Fruit fly (Drosophila melanogaster) whole organism, prepupa: ENCODE data around the gene Saf6.

Experiments
- Blimp-1 ChIP-seq: fragments of 200-800 bp; sonication (Bioruptor generic); optimal IDR thresholded peaks from 3 replicates; lab custom pipeline; 2017; ENCODE audit warnings: missing biosample characterization, missing genetic modification characterization, mild to moderate bottlenecking, moderate library complexity, missing genetic modification reagents
- CG11762 ChIP-seq: fragments of 200-800 bp; sonication (Bioruptor generic); optimal IDR thresholded peaks from 3 replicates; lab custom pipeline; 2016; ENCODE audit warnings: missing biosample characterization, missing genetic modification characterization; ENCODE audit not compliant: insufficient read depth
- CG11902 ChIP-seq: fragments of 200-800 bp; sonication (Bioruptor generic); optimal IDR thresholded peaks from 3 replicates; lab custom pipeline; 2016; ENCODE audit warnings: missing biosample characterization, missing genetic modification characterization
- CG15336 ChIP-seq: fragments of 200-800 bp; sonication (Bioruptor generic); IDR thresholded peaks from 2 replicates; pipeline ENCODE4 v1.3.6; 2022; ENCODE audit warnings: missing biosample characterization, missing genetic modification characterization
- CG16779 ChIP-seq: fragments of 200-800 bp; sonication (Bioruptor generic); optimal IDR thresholded peaks from 3 replicates; lab custom pipeline; 2017; ENCODE audit warnings: missing biosample characterization, mild to moderate bottlenecking, missing genetic modification characterization
- CG3919 ChIP-seq: fragments of 200-800 bp; sonication (Bioruptor generic); optimal IDR thresholded peaks from 3 replicates; lab custom pipeline; 2016; ENCODE audit warnings: missing biosample characterization, missing genetic modification characterization
- CG6276 ChIP-seq: fragments of 200-800 bp; sonication (Bioruptor generic); optimal IDR thresholded peaks from 2 replicates; lab custom pipeline; 2017; ENCODE audit warnings: missing biosample characterization, mild to moderate bottlenecking, missing genetic modification characterization
- CG6792 ChIP-seq: fragments of 200-800 bp; sonication (Bioruptor generic); optimal IDR thresholded peaks from 3 replicates; lab custom pipeline; 2016; ENCODE audit warnings: missing biosample characterization, missing genetic modification characterization
- CG6854 ChIP-seq: fragments of 200-800 bp; sonication (Bioruptor generic); optimal IDR thresholded peaks from 2 replicates; lab custom pipeline; 2017; ENCODE audit warnings: missing biosample characterization, mild to moderate bottlenecking, missing genetic modification characterization
- CG8632 ChIP-seq: fragments of 200-800 bp; sonication (Bioruptor generic); optimal IDR thresholded peaks from 3 replicates; lab custom pipeline; 2016; ENCODE audit warnings: missing biosample characterization, missing genetic modification characterization
- Eip78C ChIP-seq: fragments of 200-800 bp; sonication (Bioruptor generic); peaks from one replicate; lab custom pipeline; 2016; ENCODE audit warnings: missing biosample characterization, missing genetic modification characterization
- Eip93F ChIP-seq: fragments of 200-800 bp; sonication (Bioruptor generic); optimal IDR thresholded peaks from 2 replicates; lab custom pipeline; 2016; ENCODE audit warnings: missing biosample characterization, mild to moderate bottlenecking, missing genetic modification characterization
- Ets21C ChIP-seq: fragments of 200-800 bp; sonication (Bioruptor generic); optimal IDR thresholded peaks from 3 replicates; lab custom pipeline; 2016; ENCODE audit warnings: missing biosample characterization, missing genetic modification characterization
- Gug ChIP-seq: fragments of 200-800 bp; sonication (Bioruptor generic); IDR thresholded peaks from 2 replicates; pipeline ENCODE4 v1.3.6; 2022; ENCODE audit warnings: missing biosample characterization, missing genetic modification characterization
- Hr38 ChIP-seq: sonication (Bioruptor generic); optimal IDR thresholded peaks from 2 replicates; lab custom pipeline; 2016; ENCODE audit warnings: missing biosample characterization, missing genetic modification characterization
- Hr4 ChIP-seq: fragments of 200-800 bp; sonication (Bioruptor generic); optimal IDR thresholded peaks from 3 replicates; lab custom pipeline; 2016; ENCODE audit warnings: missing biosample characterization, missing genetic modification characterization
- Met ChIP-seq: fragments of 200-800 bp; sonication (Bioruptor generic); optimal IDR thresholded peaks from 3 replicates; lab custom pipeline; 2016; ENCODE audit warnings: missing biosample characterization, missing genetic modification characterization
- Smox ChIP-seq: fragments of 200-800 bp; sonication (Bioruptor generic); optimal IDR thresholded peaks from 3 replicates; lab custom pipeline; 2016; ENCODE audit warnings: missing biosample characterization, missing genetic modification characterization
- Sox15 ChIP-seq: fragments of 200-800 bp; sonication (Bioruptor generic); optimal IDR thresholded peaks from 3 replicates; lab custom pipeline; 2016; ENCODE audit warnings: missing biosample characterization, missing genetic modification characterization
- achi ChIP-seq: fragments of 200-800 bp; sonication (Bioruptor generic); optimal IDR thresholded peaks from 3 replicates; lab custom pipeline; 2016; ENCODE audit warnings: missing biosample characterization, missing genetic modification characterization
- acj6 ChIP-seq: fragments of 200-800 bp; sonication (Bioruptor generic); optimal IDR thresholded peaks from 3 replicates; lab custom pipeline; 2016; ENCODE audit warnings: missing biosample characterization, missing genetic modification characterization
- dac ChIP-seq: fragments of 200-800 bp; sonication (Bioruptor generic); optimal IDR thresholded peaks from 2 replicates; lab custom pipeline; 2017; ENCODE audit warnings: missing biosample characterization, mild to moderate bottlenecking, missing genetic modification characterization
- dsx ChIP-seq: fragments of 200-800 bp; optimal IDR thresholded peaks from 3 replicates; lab custom pipeline; 2019; ENCODE audit warnings: missing biosample characterization, mild to moderate bottlenecking, missing genetic modification characterization, moderate library complexity; ENCODE audit not compliant: poor library complexity, severe bottlenecking
- eg ChIP-seq: fragments of 200-800 bp; sonication (Bioruptor generic); IDR thresholded peaks from 3 replicates; pipeline ENCODE4 v1.3.6; 2022; ENCODE audit warnings: missing biosample characterization, missing genetic modification characterization
- esn ChIP-seq: fragments of 200-800 bp; sonication (Bioruptor generic); optimal IDR thresholded peaks from 2 replicates; lab custom pipeline; 2016; ENCODE audit warnings: missing biosample characterization, mild to moderate bottlenecking, missing genetic modification characterization, moderate library complexity
- fd59A ChIP-seq: fragments of 200-800 bp; sonication (Bioruptor generic); optimal IDR thresholded peaks from 2 replicates; lab custom pipeline; 2017; ENCODE audit warnings: missing biosample characterization, mild to moderate bottlenecking, missing genetic modification characterization, missing genetic modification reagents
- fd85E ChIP-seq: fragments of 200-800 bp; sonication (Bioruptor generic); optimal IDR thresholded peaks from 3 replicates; lab custom pipeline; 2016; ENCODE audit warnings: missing biosample characterization, missing genetic modification characterization
- fkh ChIP-seq: fragments of 200-800 bp; sonication (Bioruptor generic); optimal IDR thresholded peaks from 3 replicates; lab custom pipeline; 2017; ENCODE audit warnings: missing biosample characterization, mild to moderate bottlenecking, missing genetic modification characterization, moderate library complexity
- pdm3 ChIP-seq: fragments of 200-800 bp; sonication (Bioruptor generic); optimal IDR thresholded peaks from 3 replicates; lab custom pipeline; 2016; ENCODE audit warnings: missing biosample characterization, missing genetic modification characterization
- spab ChIP-seq: fragments of 200-800 bp; sonication (Bioruptor generic); optimal IDR thresholded peaks from 2 replicates; lab custom pipeline; 2017; ENCODE audit warnings: missing biosample characterization, mild to moderate bottlenecking, missing genetic modification characterization, missing genetic modification reagents
- ss ChIP-seq, 2 experiments: fragments of 200-800 bp; sonication (Bioruptor generic); optimal IDR thresholded peaks; 2 replicates in 1 of 2; 3 replicates in 1 of 2; lab custom pipeline; 2017 to 2018; ENCODE audit warnings: mild to moderate bottlenecking in 2 of 2, missing biosample characterization in 2 of 2, missing genetic modification characterization in 2 of 2, moderate library complexity in 1 of 2
- svp ChIP-seq: fragments of 200-800 bp; sonication (Bioruptor generic); peaks from one replicate; lab custom pipeline; 2016; ENCODE audit warnings: missing biosample characterization, missing genetic modification characterization
- topi ChIP-seq: fragments of 200-800 bp; sonication (Bioruptor generic); optimal IDR thresholded peaks from 3 replicates; lab custom pipeline; 2016; ENCODE audit warnings: missing biosample characterization, missing genetic modification characterization

Saf6 gene

DNA sequence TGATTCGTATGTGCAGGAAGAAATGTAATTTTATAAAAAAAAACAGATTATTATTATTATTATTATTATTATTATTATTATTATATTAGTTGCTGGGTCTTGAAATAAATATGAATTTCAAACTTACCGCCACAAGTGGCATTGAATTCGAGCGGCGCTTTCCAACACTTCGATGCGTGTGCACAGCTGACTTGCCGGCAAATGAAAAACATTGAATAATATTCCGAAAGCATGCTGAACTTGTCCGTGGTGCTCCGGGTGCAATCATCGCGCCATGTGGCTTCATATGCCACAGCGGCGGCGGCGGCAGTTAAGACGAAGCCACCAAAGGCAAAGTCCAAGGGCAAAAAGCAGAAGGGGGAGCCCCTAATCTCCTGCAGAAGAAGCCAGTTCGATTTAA, 4.3 kb downstream of the Saf6 start, which contains the start of gene Dbp21E2:
Gene Dbp21E2 (plus strand): TSS at position 180 of the 400 bp plus-strand sequence.
- no peak for TF ChIP-seq svp (GFP tag; lab: Kevin White, UChicago)
- no peak for TF ChIP-seq CG8632 (GFP tag; lab: Kevin White, UChicago)
- TF ChIP-seq fkh, result no peak
- no peak for TF ChIP-seq achi
- TF ChIP-seq Eip78C (GFP tag; lab: Kevin White, UChicago), result no peak
- TF ChIP-seq dac (GFP tag; lab: Kevin White, UChicago), result no peak
- TF ChIP-seq Smox, result no peak
- no peak for TF ChIP-seq Ets21C
- TF ChIP-seq spab (GFP tag; lab: Kevin White, UChicago), result no peak
- TF ChIP-seq esn (GFP tag; lab: Kevin White, UChicago), result no peak
- TF ChIP-seq Gug (GFP tag; lab: Robert Waterston, UW), result no peak
- no peak for TF ChIP-seq Eip93F (GFP tag; lab: Kevin White, UChicago)
- no peak for TF ChIP-seq acj6 (GFP tag; lab: Kevin White, UChicago)
- no peak for TF ChIP-seq CG11762

DNA sequence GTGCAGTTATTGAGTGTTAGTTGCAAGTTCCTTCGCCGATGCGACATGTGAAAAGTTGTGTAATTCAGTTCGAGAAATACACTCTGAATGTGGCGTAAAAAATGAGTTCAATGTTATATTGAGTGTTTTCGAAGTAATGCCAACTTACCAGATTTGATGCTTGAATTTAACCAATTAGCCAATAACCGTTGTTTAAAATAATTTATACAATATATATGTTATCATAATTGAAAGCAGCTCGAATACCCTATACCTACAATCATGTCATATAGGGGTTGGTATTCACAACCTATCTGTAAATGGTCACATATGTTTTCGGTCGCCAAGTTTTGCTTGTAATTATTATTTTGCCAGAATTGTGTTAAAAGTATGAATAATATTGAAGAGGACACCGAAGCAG, 5.5 kb downstream of the Saf6 start, which contains the start of gene Nnf1b:
Gene Nnf1b (plus strand): TSS at position 301 of the 400 bp plus-strand sequence.
- TF ChIP-seq achi (no peak), pdm3 (no peak), Ets21C (no peak)

DNA sequence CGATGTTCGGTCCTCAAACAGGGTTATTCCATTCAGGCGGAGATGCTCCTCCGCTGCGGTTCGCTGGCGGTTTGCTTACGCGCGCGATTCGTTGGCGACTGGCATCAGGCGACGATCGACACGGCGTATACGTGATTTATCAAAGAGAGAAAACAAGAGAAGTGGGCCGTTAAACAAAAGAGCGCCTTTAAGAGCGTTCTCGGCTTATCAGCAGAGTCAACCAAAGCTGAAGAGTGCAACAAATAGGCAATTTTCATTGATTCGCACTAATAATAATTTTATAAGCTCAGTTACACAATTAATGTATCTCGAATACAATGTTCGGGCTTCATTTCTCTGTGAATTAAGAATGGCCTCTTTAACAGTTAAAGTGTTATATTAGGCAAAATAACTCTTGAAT, 25.1 kb downstream of the Saf6 start, which contains the start of gene Pkg21D:
Gene Pkg21D (minus strand): TSS at position 101 of the 400 bp plus-strand sequence.
- TF ChIP-seq Met (GFP tag; lab: Kevin White, UChicago), result no peak
- TF ChIP-seq fd85E (GFP tag; lab: Kevin White, UChicago), result no peak
- TF ChIP-seq Hr4 (GFP tag; lab: Kevin White, UChicago), result no peak
- no peak for TF ChIP-seq esn (GFP tag; lab: Kevin White, UChicago)
- no peak for TF ChIP-seq dsx (GFP tag; lab: Kevin White, UChicago)
- no peak for TF ChIP-seq ss (GFP tag; optimal IDR thresholded peaks at IDR 0.05; lab: Kevin White, UChicago)
- no peak for TF ChIP-seq Sox15 (GFP tag; lab: Kevin White, UChicago)
- TF ChIP-seq CG11902, result no peak

DNA sequence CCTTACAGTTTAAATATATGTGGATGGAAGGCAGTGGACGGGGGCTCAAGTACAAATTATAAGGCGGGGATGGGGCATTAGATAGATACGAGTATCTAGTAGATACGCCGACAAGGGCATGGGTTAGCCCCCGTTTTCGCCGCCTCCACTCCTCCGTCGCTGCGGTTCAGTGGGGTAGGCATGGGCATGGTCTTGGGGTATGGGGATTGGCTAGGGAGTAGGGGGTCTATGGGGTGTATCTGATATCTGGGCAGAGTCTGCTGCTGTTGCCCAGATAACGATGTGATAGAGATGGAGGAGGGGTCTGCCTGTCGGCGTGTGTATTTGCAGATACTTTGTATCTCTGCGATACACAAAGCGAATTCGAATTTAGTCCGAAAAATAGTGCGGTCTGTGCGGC, 25.8 kb downstream of the Saf6 start:
- TF ChIP-seq svp (GFP tag; lab: Kevin White, UChicago), result peak; percentile 39
- no peak for TF ChIP-seq fd59A
- no peak for TF ChIP-seq CG16779
- no peak for TF ChIP-seq Sox15 (GFP tag; lab: Kevin White, UChicago)
- no peak for TF ChIP-seq Blimp-1 (GFP tag; lab: Kevin White, UChicago)
- peak; percentile 53 for TF ChIP-seq fkh

DNA sequence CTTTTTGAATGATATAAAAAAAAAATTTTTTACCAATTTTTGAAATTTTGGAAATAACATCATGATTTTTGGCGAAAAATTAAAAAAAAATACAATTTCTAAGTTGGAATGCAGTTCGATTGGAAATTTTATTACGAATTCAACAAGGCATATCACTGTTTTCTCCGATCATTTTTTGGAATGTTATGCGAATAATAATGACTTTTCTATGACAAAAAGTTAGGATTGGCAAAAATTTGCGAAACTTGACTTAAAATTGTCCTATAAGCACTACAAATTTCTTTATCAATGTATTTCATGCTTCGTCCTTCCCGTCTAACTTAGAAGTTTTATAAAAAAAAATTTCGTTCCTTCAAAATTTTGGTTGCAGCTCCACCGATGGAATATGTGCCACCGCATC, 31.7 kb downstream of the Saf6 start, which contains the start of gene CG3544:
Gene CG3544 (plus strand): TSS at position 301 of the 400 bp plus-strand sequence.
- no peak for TF ChIP-seq Blimp-1 (GFP tag; lab: Kevin White, UChicago)
- no peak for TF ChIP-seq eg (GFP tag; lab: Robert Waterston, UW)
- no peak for TF ChIP-seq CG11762
- no peak for TF ChIP-seq ss (GFP tag; optimal IDR thresholded peaks at IDR 0.05; lab: Kevin White, UChicago)
- no peak for TF ChIP-seq CG3919 (GFP tag; lab: Kevin White, UChicago)
- no peak for TF ChIP-seq pdm3
- no peak for TF ChIP-seq CG6854 (GFP tag; lab: Kevin White, UChicago)
- no peak for TF ChIP-seq CG6276
- TF ChIP-seq Hr38 (GFP tag; lab: Kevin White, UChicago), result no peak
- no peak for TF ChIP-seq Gug (GFP tag; lab: Robert Waterston, UW)
- TF ChIP-seq CG15336, result no peak

DNA sequence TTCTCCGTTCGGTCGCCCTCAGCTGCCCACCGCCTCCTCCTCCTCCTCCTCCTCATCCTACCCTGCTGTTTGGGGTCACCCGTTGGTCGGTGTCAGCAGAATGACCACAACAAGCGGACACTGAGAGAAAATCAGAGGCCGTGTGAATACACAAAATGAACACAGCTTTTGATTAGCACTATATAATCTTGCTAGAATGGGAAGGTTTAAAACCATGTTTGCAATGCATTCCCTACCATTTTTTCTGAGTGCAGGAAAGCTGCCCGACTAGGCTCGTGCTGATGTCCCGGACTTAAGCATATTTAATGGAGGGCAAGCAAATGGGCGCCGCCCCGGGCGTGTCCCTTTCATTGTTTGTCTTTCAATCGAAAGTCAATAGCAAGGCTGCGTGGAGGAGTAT, 34.9 kb downstream of the Saf6 start:
- no peak for TF ChIP-seq svp (GFP tag; lab: Kevin White, UChicago)
- TF ChIP-seq spab (GFP tag; lab: Kevin White, UChicago), result no peak
- TF ChIP-seq CG16779, result no peak
- TF ChIP-seq topi (GFP tag; lab: Kevin White, UChicago), result no peak
- TF ChIP-seq CG6792 (GFP tag; lab: Kevin White, UChicago), result no peak
- TF ChIP-seq pdm3, result no peak
- no peak for TF ChIP-seq acj6 (GFP tag; lab: Kevin White, UChicago)
